Worm (Caenorhabditis elegans) whole organism, young adult: Measurements from ENCODE around the gene B0218.5.

Source experiments
- F52B5.7 ChIP-seq: sonication (generic microtip); optimal IDR thresholded peaks from 2 replicates; lab custom pipeline; 2016; ENCODE audit warnings: mild to moderate bottlenecking, missing genetic modification characterization, missing compliant biosample characterization
- ama-1 ChIP-seq, 3 experiments: fragments of 150-350 bp in 1 of 3; sonication (generic microtip) in 2 of 3; optimal IDR thresholded peaks; 2 replicates each; lab custom pipeline; 2014 to 2018; ENCODE audit warnings: missing biosample characterization in 2 of 3, missing genetic modification characterization in 2 of 3, missing genetic modification reagents in 2 of 3
- bed-2 ChIP-seq: fragments of 200-800 bp; sonication (Bioruptor generic); IDR thresholded peaks from 2 replicates; pipeline ENCODE4 v1.3.6; 2022; ENCODE audit warnings: missing genetic modification reagents, missing genetic modification characterization, missing compliant biosample characterization

- no peak for TF ChIP-seq bed-2 (GFP tag; lab: Robert Waterston, UW)
- TF ChIP-seq ama-1 (optimal IDR thresholded peaks at IDR 0.05; lab: Kevin White, UChicago): no peak
- TF ChIP-seq ama-1 (GFP tag; optimal IDR thresholded peaks at IDR 0.05; lab: Kevin White, UChicago): no peak
- no peak for TF ChIP-seq F52B5.7
Observed at ce11 chrIV:8113161-8113560, 43.9 kb downstream of the B0218.5 start, which contains the start of gene Y42H9AR.1.
